Worm (Caenorhabditis elegans) whole organism, young adult: Measurements from ENCODE around the gene K01A12.2.

Source experiments
- Y67H2A.10 ChIP-seq: fragments of 200-800 bp; sonication (Bioruptor generic); conservative IDR thresholded peaks from 2 replicates; pipeline ENCODE4 v1.3.6; 2022; ENCODE audit warnings: missing genetic modification reagents, missing genetic modification characterization, missing compliant biosample characterization
- attf-5 ChIP-seq: fragments of 200-800 bp; sonication (Bioruptor generic); optimal IDR thresholded peaks from 2 replicates; lab custom pipeline; 2018; ENCODE audit warnings: mild to moderate bottlenecking, missing genetic modification characterization, missing compliant biosample characterization
- hsf-1 ChIP-seq: fragments of 200-800 bp; sonication (Bioruptor generic); IDR thresholded peaks from 2 replicates; pipeline ENCODE4 v1.3.6; 2022; ENCODE audit warnings: missing genetic modification reagents, missing genetic modification characterization, missing compliant biosample characterization
- pha-4 ChIP-seq: fragments of 150-350 bp; sonication (generic microtip); optimal IDR thresholded peaks from 2 replicates; lab custom pipeline; 2014; ENCODE audit warnings: missing biosample characterization, missing genetic modification reagents, missing genetic modification characterization
- sdz-38 ChIP-seq: sonication (generic microtip); optimal IDR thresholded peaks from 2 replicates; lab custom pipeline; 2016; ENCODE audit warnings: missing genotype, missing genetic modification characterization, missing compliant biosample characterization
- somi-1 ChIP-seq: fragments of 200-800 bp; sonication (Bioruptor generic); optimal IDR thresholded peaks from 2 replicates; lab custom pipeline; 2018; ENCODE audit warnings: mild to moderate bottlenecking, missing genetic modification characterization, missing compliant biosample characterization
- sptf-2 ChIP-seq: fragments of 200-800 bp; sonication (Bioruptor generic); optimal IDR thresholded peaks from 2 replicates; lab custom pipeline; 2018; ENCODE audit warnings: mild to moderate bottlenecking, missing genetic modification characterization, missing compliant biosample characterization
- unc-62 ChIP-seq: fragments of 150-350 bp; optimal IDR thresholded peaks from 2 replicates; lab custom pipeline; 2014; ENCODE audit warnings: missing biosample characterization, missing genetic modification reagents, missing genetic modification characterization

DNA sequence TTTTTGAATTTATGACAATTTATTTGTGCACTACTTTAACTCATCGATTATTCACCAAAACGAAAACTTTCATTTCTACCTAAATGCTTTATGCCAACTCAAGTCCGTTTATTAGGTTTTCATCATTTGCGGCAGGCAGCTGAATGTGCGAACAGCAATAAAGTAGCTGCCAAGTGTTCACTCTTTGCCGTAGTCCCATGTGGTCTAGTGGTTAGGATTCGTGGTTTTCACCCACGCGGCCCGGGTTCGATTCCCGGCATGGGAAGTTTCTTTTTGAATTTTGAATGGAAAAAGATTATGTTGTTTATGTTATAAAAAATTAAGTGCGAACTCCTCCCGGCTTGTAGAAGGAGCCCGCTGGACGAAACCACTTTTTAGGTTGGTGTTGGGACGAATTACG is 33.1 kb downstream of the K01A12.2 start:
- TF ChIP-seq pha-4 (tag; lab: Kevin White, UChicago) (no peak), somi-1 (GFP tag; lab: Kevin White, UChicago) (peak; percentile 71), sptf-2 (GFP tag; lab: Kevin White, UChicago) (no peak), unc-62 (GFP tag; lab: Kevin White, UChicago) (no peak), sdz-38 (tag; lab: Kevin White, UChicago) (no peak), attf-5 (GFP tag; lab: Kevin White, UChicago) (peak; percentile 66), Y67H2A.10 (GFP tag; lab: Robert Waterston, UW) (no peak), hsf-1 (GFP tag; lab: Robert Waterston, UW) (no peak)
